Fruit fly (Drosophila melanogaster): ENCODE results near the gene CG17362.

- peak; percentile 41 to 49 for TF ChIP-seq CTCF (optimal IDR thresholded peaks at IDR 0.05)
- TF ChIP-seq CG8478 (optimal IDR thresholded peaks at IDR 0.05), result no peak
Measured at dm6 chr3L:14028485-14029384, 42.3 kb downstream of the CG17362 start, which contains the start of gene Ptip.

Measured in S2 (cell line).